Fruit fly (Drosophila melanogaster) whole organism, embryonic: ENCODE data around the gene CG15382.

Source experiments
- CG10147 ChIP-seq: fragments of 200-800 bp; sonication (Bioruptor generic); optimal IDR thresholded peaks from 2 replicates; lab custom pipeline; 2019; ENCODE audit warnings: missing biosample characterization, mild to moderate bottlenecking, missing genetic modification characterization, moderate library complexity
- CG1024 ChIP-seq: fragments of 200-800 bp; sonication (Bioruptor generic); IDR thresholded peaks from 2 replicates; pipeline ENCODE4 v1.3.6; 2022; ENCODE audit warnings: missing biosample characterization, missing genetic modification characterization
- CG12104 ChIP-seq: fragments of 200-800 bp; sonication (Bioruptor generic); optimal IDR thresholded peaks from 3 replicates; lab custom pipeline; 2016; ENCODE audit warnings: missing biosample characterization, missing genetic modification characterization
- CG12769 ChIP-seq: fragments of 200-800 bp; sonication (Bioruptor generic); optimal IDR thresholded peaks from 2 replicates; lab custom pipeline; 2019; ENCODE audit warnings: missing biosample characterization, mild to moderate bottlenecking, missing genetic modification characterization, moderate library complexity
- CG13624 ChIP-seq: fragments of 200-800 bp; sonication (Bioruptor generic); optimal IDR thresholded peaks from 2 replicates; lab custom pipeline; 2016; ENCODE audit warnings: missing biosample characterization, missing genetic modification characterization
- CG14050 ChIP-seq: fragments of 200-800 bp; sonication (Bioruptor generic); IDR thresholded peaks from 3 replicates; pipeline ENCODE4 v1.3.6; 2022; ENCODE audit warnings: missing biosample characterization, missing genetic modification characterization
- CG14667 ChIP-seq: fragments of 200-800 bp; sonication (Bioruptor generic); IDR thresholded peaks from 2 replicates; pipeline ENCODE4 v1.3.6; 2022; ENCODE audit warnings: missing biosample characterization, missing genetic modification characterization
- CG15073 ChIP-seq: fragments of 200-800 bp; sonication (Bioruptor generic); optimal IDR thresholded peaks from 2 replicates; lab custom pipeline; 2016; ENCODE audit warnings: missing biosample characterization, missing genetic modification characterization
- CG2199 ChIP-seq: fragments of 200-800 bp; sonication (Bioruptor generic); IDR thresholded peaks from 3 replicates; pipeline ENCODE4 v1.3.6; 2022; ENCODE audit warnings: missing biosample characterization, missing genetic modification characterization
- CG2712 ChIP-seq: fragments of 200-800 bp; optimal IDR thresholded peaks from 3 replicates; lab custom pipeline; 2019; ENCODE audit warnings: missing biosample characterization, mild to moderate bottlenecking, missing genetic modification characterization, moderate library complexity
- CG3163 ChIP-seq: fragments of 200-800 bp; sonication (Bioruptor generic); optimal IDR thresholded peaks from 3 replicates; lab custom pipeline; 2016; ENCODE audit warnings: missing biosample characterization, missing genetic modification characterization
- CG34422 ChIP-seq: fragments of 200-800 bp; sonication (Bioruptor generic); IDR thresholded peaks from 3 replicates; pipeline ENCODE4 v1.3.6; 2022; ENCODE audit warnings: missing biosample characterization, missing genetic modification characterization
- CG3995 ChIP-seq: fragments of 200-800 bp; sonication (Bioruptor generic); optimal IDR thresholded peaks from 3 replicates; lab custom pipeline; 2016; ENCODE audit warnings: missing biosample characterization, missing genetic modification characterization
- CG4328 ChIP-seq: fragments of 200-800 bp; sonication (Bioruptor generic); optimal IDR thresholded peaks from 3 replicates; lab custom pipeline; 2017; ENCODE audit warnings: missing biosample characterization, missing genetic modification reagents, missing genetic modification characterization
- CG7839 ChIP-seq: fragments of 200-800 bp; sonication (Bioruptor generic); optimal IDR thresholded peaks from 3 replicates; lab custom pipeline; 2018; ENCODE audit warnings: missing biosample characterization, mild to moderate bottlenecking, missing genetic modification characterization, moderate library complexity
- CG8478 ChIP-seq: fragments of >200 bp; optimal IDR thresholded peaks from 2 replicates; lab custom pipeline; 2018
- CG8924 ChIP-seq: fragments of 200-800 bp; optimal IDR thresholded peaks from 3 replicates; lab custom pipeline; 2019; ENCODE audit warnings: missing biosample characterization, mild to moderate bottlenecking, missing genetic modification characterization, moderate library complexity
- CG9215 ChIP-seq: fragments of 200-800 bp; sonication (Bioruptor generic); IDR thresholded peaks from 2 replicates; pipeline ENCODE4 v1.3.6; 2022; ENCODE audit warnings: missing biosample characterization, missing genetic modification characterization
- Chrac-16 ChIP-seq: fragments of 200-800 bp; sonication (Bioruptor generic); optimal IDR thresholded peaks from 3 replicates; lab custom pipeline; 2016; ENCODE audit warnings: missing biosample characterization, missing genetic modification characterization
- D ChIP-seq, 2 experiments: fragments of 200-800 bp in 1 of 2; fragments of >200 bp in 1 of 2; sonication (Bioruptor generic) in 1 of 2; optimal IDR thresholded peaks; 2 replicates in 1 of 2; 3 replicates in 1 of 2; lab custom pipeline; 2017; ENCODE audit warnings: mild to moderate bottlenecking in 1 of 2, missing biosample characterization in 1 of 2, missing genetic modification characterization in 1 of 2, missing genetic modification reagents in 1 of 2
- Dbx ChIP-seq: fragments of 200-800 bp; sonication (Bioruptor generic); IDR thresholded peaks from 3 replicates; pipeline ENCODE4 v1.3.6; 2022; ENCODE audit warnings: missing biosample characterization, missing genetic modification characterization
- Dek ChIP-seq: fragments of 200-800 bp; sonication (Bioruptor generic); optimal IDR thresholded peaks from 3 replicates; lab custom pipeline; 2019; ENCODE audit warnings: missing biosample characterization, mild to moderate bottlenecking, missing genetic modification characterization, moderate library complexity
- Eip74EF ChIP-seq, 2 experiments: fragments of 200-800 bp in 1 of 2; fragments of >200 bp in 1 of 2; sonication (Bioruptor generic) in 1 of 2; optimal IDR thresholded peaks; 2 replicates each; lab custom pipeline; 2017 to 2019; ENCODE audit warnings: missing biosample characterization in 2 of 2, missing genetic modification characterization in 2 of 2, mild to moderate bottlenecking in 1 of 2, moderate library complexity in 1 of 2
- HLH54F ChIP-seq: fragments of 200-800 bp; sonication (Bioruptor generic); optimal IDR thresholded peaks from 3 replicates; lab custom pipeline; 2016; ENCODE audit warnings: missing biosample characterization, missing genetic modification characterization
- Max ChIP-seq: fragments of 200-800 bp; sonication (Bioruptor generic); optimal IDR thresholded peaks from 2 replicates; lab custom pipeline; 2016; ENCODE audit warnings: missing biosample characterization, mild to moderate bottlenecking, missing genetic modification characterization
- Mes4 ChIP-seq: fragments of 200-800 bp; sonication (Bioruptor generic); optimal IDR thresholded peaks from 2 replicates; lab custom pipeline; 2016; ENCODE audit warnings: missing biosample characterization, missing genetic modification characterization
- Oaz ChIP-seq: fragments of 200-800 bp; sonication (Bioruptor generic); IDR thresholded peaks from 2 replicates; pipeline ENCODE4 v1.3.6; 2022; ENCODE audit warnings: missing biosample characterization, missing genetic modification characterization
- Optix ChIP-seq: fragments of 200-800 bp; sonication (Bioruptor generic); IDR thresholded peaks from 3 replicates; pipeline ENCODE4 v1.3.6; 2022; ENCODE audit warnings: missing biosample characterization, missing genetic modification characterization
- Pdp1 ChIP-seq, 2 experiments: fragments of 200-800 bp; sonication (Bioruptor generic); optimal IDR thresholded peaks; 3 replicates each; lab custom pipeline; 2016; ENCODE audit warnings: missing biosample characterization in 2 of 2, missing genetic modification characterization in 2 of 2, mild to moderate bottlenecking in 1 of 2, moderate library complexity in 1 of 2
- Taf1 ChIP-seq: fragments of 200-800 bp; sonication (Bioruptor generic); IDR thresholded peaks from 2 replicates; pipeline ENCODE4 v1.3.6; 2022; ENCODE audit warnings: missing biosample characterization, missing genetic modification characterization
- ato ChIP-seq: fragments of 200-800 bp; sonication (Bioruptor generic); IDR thresholded peaks from 2 replicates; pipeline ENCODE4 v1.3.6; 2022; ENCODE audit warnings: missing biosample characterization, missing genetic modification characterization; ENCODE audit not compliant: partially characterized antibody
- cas ChIP-seq: fragments of 200-800 bp; sonication (Bioruptor generic); IDR thresholded peaks from 2 replicates; pipeline ENCODE4 v1.3.6; 2022; ENCODE audit warnings: missing biosample characterization, missing genetic modification characterization
- dmrt11E ChIP-seq: fragments of 200-800 bp; sonication (Bioruptor generic); optimal IDR thresholded peaks from 3 replicates; lab custom pipeline; 2018; ENCODE audit warnings: missing biosample characterization, mild to moderate bottlenecking, missing genetic modification characterization, moderate library complexity
- fu2 ChIP-seq: fragments of 200-800 bp; sonication (Bioruptor generic); optimal IDR thresholded peaks from 2 replicates; lab custom pipeline; 2016; ENCODE audit warnings: missing biosample characterization, missing genetic modification characterization
- gsb-n ChIP-seq: fragments of 200-800 bp; sonication (Bioruptor generic); optimal IDR thresholded peaks from 3 replicates; lab custom pipeline; 2018; ENCODE audit warnings: missing biosample characterization, mild to moderate bottlenecking, missing genetic modification characterization
- insv ChIP-seq, 2 experiments: fragments of 200-800 bp; sonication (Bioruptor generic); optimal IDR thresholded peaks; 3 replicates each; lab custom pipeline; 2016 to 2018; ENCODE audit warnings: missing biosample characterization in 2 of 2, missing genetic modification characterization in 2 of 2
- kah ChIP-seq: fragments of 200-800 bp; sonication (Bioruptor generic); optimal IDR thresholded peaks from 2 replicates; lab custom pipeline; 2018; ENCODE audit warnings: missing biosample characterization, mild to moderate bottlenecking, missing genetic modification characterization
- knrl ChIP-seq: fragments of 200-800 bp; sonication (Bioruptor generic); IDR thresholded peaks from 3 replicates; pipeline ENCODE4 v1.3.6; 2022; ENCODE audit warnings: missing biosample characterization, missing genetic modification characterization; ENCODE audit not compliant: partially characterized antibody
- lab ChIP-seq: fragments of 200-800 bp; sonication (Bioruptor generic); optimal IDR thresholded peaks from 3 replicates; lab custom pipeline; 2017; ENCODE audit warnings: missing biosample characterization, missing genetic modification characterization, mild to moderate bottlenecking, moderate library complexity, missing genetic modification reagents
- nmo ChIP-seq: fragments of 200-800 bp; sonication (Bioruptor generic); optimal IDR thresholded peaks from 2 replicates; lab custom pipeline; 2018; ENCODE audit warnings: missing biosample characterization, mild to moderate bottlenecking, missing genetic modification characterization, moderate library complexity
- otp ChIP-seq: fragments of 200-800 bp; sonication (Bioruptor generic); IDR thresholded peaks from 3 replicates; pipeline ENCODE4, ENCODE4 v1.3.6; 2022; ENCODE audit warnings: missing biosample characterization, missing genetic modification characterization
- peb ChIP-seq: fragments of 200-800 bp; sonication (Bioruptor generic); IDR thresholded peaks from 2 replicates; pipeline ENCODE4 v1.3.6; 2022; ENCODE audit warnings: missing biosample characterization, missing genetic modification characterization
- pita ChIP-seq: fragments of 200-800 bp; sonication (Bioruptor generic); optimal IDR thresholded peaks from 2 replicates; lab custom pipeline; 2017; ENCODE audit warnings: missing biosample characterization, mild to moderate bottlenecking, missing genetic modification characterization
- psq ChIP-seq: fragments of 200-800 bp; sonication (Bioruptor generic); optimal IDR thresholded peaks from 2 replicates; lab custom pipeline; 2017; ENCODE audit warnings: missing biosample characterization, missing genetic modification characterization
- sens ChIP-seq: fragments of 200-800 bp; sonication (Bioruptor generic); peaks from one replicate; lab custom pipeline; 2016; ENCODE audit warnings: missing biosample characterization, missing genetic modification characterization
- shn ChIP-seq: fragments of 200-800 bp; sonication (Bioruptor generic); optimal IDR thresholded peaks from 3 replicates; lab custom pipeline; 2016; ENCODE audit warnings: missing biosample characterization, missing genetic modification characterization
- sna ChIP-seq: fragments of 200-800 bp; sonication (Bioruptor generic); IDR thresholded peaks from 2 replicates; pipeline ENCODE4 v1.3.6; 2022; ENCODE audit warnings: missing biosample characterization, missing genetic modification characterization; ENCODE audit not compliant: partially characterized antibody
- sr ChIP-seq: fragments of 200-800 bp; sonication (Bioruptor generic); IDR thresholded peaks from 3 replicates; pipeline ENCODE4 v1.3.6; 2022; ENCODE audit warnings: missing biosample characterization, missing genetic modification characterization
- twi ChIP-seq: fragments of 200-800 bp; optimal IDR thresholded peaks from 2 replicates; lab custom pipeline; 2019; ENCODE audit warnings: missing biosample characterization, mild to moderate bottlenecking, missing genetic modification characterization, moderate library complexity
- tx ChIP-seq: fragments of 200-800 bp; sonication (Bioruptor generic); optimal IDR thresholded peaks from 2 replicates; lab custom pipeline; 2016; ENCODE audit warnings: missing biosample characterization, missing genetic modification characterization
- vfl ChIP-seq: fragments of 200-800 bp; sonication (Bioruptor generic); optimal IDR thresholded peaks from 2 replicates; lab custom pipeline; 2016; ENCODE audit warnings: missing biosample characterization, missing genetic modification characterization

Gene CG15382

DNA sequence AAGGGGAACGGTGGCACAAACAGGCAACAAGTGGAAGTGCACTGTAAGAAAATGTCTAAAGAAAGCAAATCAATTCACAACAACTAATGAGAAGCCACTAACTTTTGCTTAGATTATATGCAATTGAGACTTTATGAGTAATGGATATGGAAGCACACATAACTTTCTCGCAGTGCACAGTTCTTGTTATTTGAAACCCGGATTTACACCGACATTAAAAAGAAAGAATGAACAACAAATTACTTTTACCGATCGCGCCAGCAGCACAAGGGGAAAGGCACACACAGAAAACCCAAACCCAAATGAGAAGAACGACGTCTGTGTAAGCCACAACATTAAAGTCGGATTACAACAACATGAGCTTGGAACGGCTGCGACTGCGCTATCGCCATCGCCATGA lies 33.5 kb downstream of the CG15382 start (continued):
- TF ChIP-seq Optix (GFP tag; lab: Robert Waterston, UW) (peak; percentile 59; the same call in 1 of the 3 replicates), D (optimal IDR thresholded peaks at IDR 0.05; lab: Kevin White, UChicago) (no peak), D (GFP tag; optimal IDR thresholded peaks at IDR 0.05; lab: Kevin White, UChicago) (peak; percentile 87), CG9215 (GFP tag; lab: Robert Waterston, UW) (no peak), CG3163 (GFP tag; lab: Kevin White, UChicago) (peak; percentile 4), CG1024 (GFP tag; lab: Robert Waterston, UW) (peak; percentile 47; the same call in 1 of the 2 replicates), twi (peak; percentile 70), vfl (no peak), gsb-n (tag; lab: Kevin White, UChicago) (peak; percentile 83), Taf1 (GFP tag; lab: Robert Waterston, UW) (no peak), Eip74EF (GFP tag; optimal IDR thresholded peaks at IDR 0.05; lab: Kevin White, UChicago) (peak in 1 of 2 experiments; percentile 25), Chrac-16 (GFP tag; lab: Kevin White, UChicago) (peak; percentile 79), sr (GFP tag; lab: Robert Waterston, UW) (no peak), nmo (GFP tag; lab: Kevin White, UChicago) (peak; percentile 80), dmrt11E (tag; lab: Kevin White, UChicago) (peak; percentile 93), CG12104 (GFP tag; lab: Kevin White, UChicago) (peak; percentile 4), ato (no peak), CG14050 (GFP tag; lab: Robert Waterston, UW) (peak; percentile 21; the same call in 1 of the 3 replicates), CG10147 (no peak), Mes4 (GFP tag; lab: Kevin White, UChicago) (peak; percentile 75), CG2199 (GFP tag; lab: Robert Waterston, UW) (no peak), fu2 (GFP tag; lab: Kevin White, UChicago) (no peak), CG15073 (GFP tag; lab: Kevin White, UChicago) (no peak), CG4328 (GFP tag; lab: Kevin White, UChicago) (no peak), HLH54F (GFP tag; lab: Kevin White, UChicago) (no peak), Dek (no peak), CG8478 (lab: Kevin White, UChicago) (no peak), otp (peak; percentile 70; the same call in 2 of the 3 replicates), CG3995 (GFP tag; lab: Kevin White, UChicago) (no peak), CG7839 (tag; lab: Kevin White, UChicago) (peak; percentile 71), sna (GFP tag; lab: Robert Waterston, UW) (no peak), CG2712 (tag; lab: Kevin White, UChicago) (peak; percentile 90), shn (GFP tag; lab: Kevin White, UChicago) (peak; percentile 52), Pdp1 (GFP tag; optimal IDR thresholded peaks at IDR 0.05; lab: Kevin White, UChicago) (peak; percentile 69 to 72), CG8924 (tag; lab: Kevin White, UChicago) (peak; percentile 69), sens (GFP tag; lab: Kevin White, UChicago) (peak; percentile 98), tx (GFP tag; lab: Kevin White, UChicago) (peak; percentile 7), CG34422 (GFP tag; lab: Robert Waterston, UW) (peak; percentile 69; the same call in 2 of the 3 replicates), psq (GFP tag; lab: Kevin White, UChicago) (no peak), insv (GFP tag; optimal IDR thresholded peaks at IDR 0.05; lab: Kevin White, UChicago) (no peak), CG12769 (tag; lab: Kevin White, UChicago) (no peak), cas (GFP tag; lab: Robert Waterston, UW) (no peak), CG13624 (GFP tag; lab: Kevin White, UChicago) (peak; percentile 7), CG14667 (GFP tag; lab: Robert Waterston, UW) (peak; percentile 52; the same call in 1 of the 2 replicates), Max (peak; percentile 35), lab (GFP tag; lab: Kevin White, UChicago) (peak; percentile 19), pita (GFP tag; lab: Kevin White, UChicago) (no peak), peb (GFP tag; lab: Robert Waterston, UW) (peak; percentile 42; the same call in 1 of the 2 replicates), Oaz (no peak), knrl (GFP tag; lab: Robert Waterston, UW) (no peak), Dbx (GFP tag; lab: Robert Waterston, UW) (no peak), kah (peak; percentile 32)
